Fruit fly (Drosophila melanogaster): ENCODE results near the gene CG17186.

The CG17186 gene

dm6 chr3R:19847591-19848256 lies 29.6 kb downstream of the CG17186 start (continued):
- TF ChIP-seq CG5953 (GFP tag; IDR thresholded peaks at IDR 0.05) (no peak), ewg (GFP tag; optimal IDR thresholded peaks at IDR 0.05) (no peak), CG7556 (GFP tag; optimal IDR thresholded peaks at IDR 0.05) (no peak), CG6654 (GFP tag; optimal IDR thresholded peaks at IDR 0.05) (no peak), CG10147 (GFP tag; optimal IDR thresholded peaks at IDR 0.05) (no peak), CG15479 (GFP tag; optimal IDR thresholded peaks at IDR 0.05) (no peak), rib (GFP tag; IDR thresholded peaks at IDR 0.05) (no peak), CG30431 (GFP tag; optimal IDR thresholded peaks at IDR 0.05) (no peak), Hey (tag; optimal IDR thresholded peaks at IDR 0.05) (no peak), NfI (GFP tag; optimal IDR thresholded peaks at IDR 0.05) (no peak), CG18599 (GFP tag; optimal IDR thresholded peaks at IDR 0.05) (no peak), Kr (GFP tag; optimal IDR thresholded peaks at IDR 0.05) (no peak), Dref (GFP tag; IDR thresholded peaks at IDR 0.05) (no peak), inv (GFP tag; IDR thresholded peaks at IDR 0.05; ENCODE audit: partially characterized antibody) (no peak), da (GFP tag; optimal IDR thresholded peaks at IDR 0.05) (no peak), gce (GFP tag; IDR thresholded peaks at IDR 0.05) (peak; percentile 74; the same call in 2 of the 3 replicates), en (GFP tag; optimal IDR thresholded peaks at IDR 0.05) (peak; percentile 1), CG18764 (GFP tag; optimal IDR thresholded peaks at IDR 0.05) (no peak), tx (GFP tag; optimal IDR thresholded peaks at IDR 0.05) (no peak), Pdp1 (GFP tag; optimal IDR thresholded peaks at IDR 0.05) (peak in 1 of 2 experiments; percentile 84), schlank (tag; optimal IDR thresholded peaks at IDR 0.05) (peak; percentile 33), Dip3 (GFP tag; optimal IDR thresholded peaks at IDR 0.05) (no peak), slbo (GFP tag; IDR thresholded peaks at IDR 0.05) (no peak), Opbp (GFP tag; IDR thresholded peaks at IDR 0.05; ENCODE audit: partially characterized antibody) (no peak), run (tag; optimal IDR thresholded peaks at IDR 0.05) (peak; percentile 51), slou (GFP tag; optimal IDR thresholded peaks at IDR 0.05) (no peak), H15 (GFP tag; IDR thresholded peaks at IDR 0.05) (no peak), Bdp1 (GFP tag; optimal IDR thresholded peaks at IDR 0.05) (no peak), NFAT (GFP tag; IDR thresholded peaks at IDR 0.05) (peak; percentile 27; the same call in 1 of the 2 replicates), oc (tag; optimal IDR thresholded peaks at IDR 0.05) (peak; percentile 60), CG2129 (GFP tag; IDR thresholded peaks at IDR 0.05; ENCODE audit: partially characterized antibody) (no peak), nom (GFP tag; optimal IDR thresholded peaks at IDR 0.05) (no peak), Dp (GFP tag; optimal IDR thresholded peaks at IDR 0.05) (no peak), mirr (GFP tag; optimal IDR thresholded peaks at IDR 0.05) (peak; percentile 89), HmgZ (tag; optimal IDR thresholded peaks at IDR 0.05) (peak; percentile 68), gem (tag; optimal IDR thresholded peaks at IDR 0.05) (no peak), CoRest (tag; optimal IDR thresholded peaks at IDR 0.05) (no peak), CG1603 (tag; optimal IDR thresholded peaks at IDR 0.05) (no peak), eyg (GFP tag; optimal IDR thresholded peaks at IDR 0.05) (no peak), CG8924 (tag; optimal IDR thresholded peaks at IDR 0.05) (no peak), ind (GFP tag; optimal IDR thresholded peaks at IDR 0.05) (no peak), Awh (GFP tag; IDR thresholded peaks at IDR 0.05) (no peak; the same call in none of the 2 replicates), CG8388 (GFP tag; optimal IDR thresholded peaks at IDR 0.05) (peak; percentile 19), Oli (tag; optimal IDR thresholded peaks at IDR 0.05) (no peak), bab2 (GFP tag; optimal IDR thresholded peaks at IDR 0.05) (peak; percentile 47), Dfd (GFP tag; optimal IDR thresholded peaks at IDR 0.05) (no peak), pros (GFP tag; optimal IDR thresholded peaks at IDR 0.05) (no peak), CG42726 (GFP tag; IDR thresholded peaks at IDR 0.05; ENCODE audit: partially characterized antibody) (no peak), CG14965 (GFP tag; optimal IDR thresholded peaks at IDR 0.05; ENCODE audit: borderline replicate concordance) (no peak)

Data from whole organism, embryonic.